Worm (Caenorhabditis elegans) whole organism, late embryonic: ENCODE results near the gene srh-70.

ENCODE experiments used
- C08G9.2 ChIP-seq: sonication (generic microtip); optimal IDR thresholded peaks from 2 replicates; lab custom pipeline; 2016; ENCODE audit warnings: mild to moderate bottlenecking, missing genetic modification characterization, moderate library complexity, missing compliant biosample characterization
- F13H6.1 ChIP-seq: sonication (generic microtip); optimal IDR thresholded peaks from 2 replicates; lab custom pipeline; 2016; ENCODE audit warnings: missing genetic modification characterization, missing compliant biosample characterization
- K09A11.1 ChIP-seq: sonication (generic microtip); optimal IDR thresholded peaks from 2 replicates; lab custom pipeline; 2017; ENCODE audit warnings: antibody characterized with exemption, mild to moderate bottlenecking, missing genetic modification characterization, missing compliant biosample characterization; ENCODE audit not compliant: insufficient read depth
- T23F11.4 ChIP-seq: fragments of 200-800 bp; sonication (Bioruptor generic); optimal IDR thresholded peaks from 2 replicates; lab custom pipeline; 2018; ENCODE audit warnings: mild to moderate bottlenecking, missing genetic modification characterization, missing compliant biosample characterization
- Y22D7AL.16 ChIP-seq: sonication (generic microtip); optimal IDR thresholded peaks from 2 replicates; lab custom pipeline; 2016; ENCODE audit warnings: missing genetic modification characterization, missing compliant biosample characterization
- ama-1 ChIP-seq: fragments of 150-350 bp; optimal IDR thresholded peaks from 2 replicates; lab custom pipeline; 2014
- ceh-14 ChIP-seq: sonication (generic microtip); optimal IDR thresholded peaks from 2 replicates; lab custom pipeline; 2016; ENCODE audit warnings: missing genotype, missing genetic modification characterization, missing compliant biosample characterization
- ceh-24 ChIP-seq: sonication (generic microtip); optimal IDR thresholded peaks from 2 replicates; lab custom pipeline; 2016; ENCODE audit warnings: mild to moderate bottlenecking, missing genetic modification characterization, missing compliant biosample characterization
- ceh-30 ChIP-seq: fragments of 150-350 bp; optimal IDR thresholded peaks from 2 replicates; lab custom pipeline; 2014; ENCODE audit warnings: missing biosample characterization, missing genetic modification characterization
- ceh-34 ChIP-seq: sonication (generic microtip); optimal IDR thresholded peaks from 2 replicates; lab custom pipeline; 2016; ENCODE audit warnings: mild to moderate bottlenecking, missing genetic modification characterization, missing compliant biosample characterization
- ceh-6 ChIP-seq: fragments of 200-800 bp; sonication (Bioruptor generic); optimal IDR thresholded peaks from 2 replicates; lab custom pipeline; 2018; ENCODE audit warnings: mild to moderate bottlenecking, missing genetic modification characterization, missing compliant biosample characterization
- che-1 ChIP-seq: sonication (generic microtip); optimal IDR thresholded peaks from 2 replicates; lab custom pipeline; 2016; ENCODE audit warnings: mild to moderate bottlenecking, missing genetic modification characterization, missing compliant biosample characterization
- ets-4 ChIP-seq: sonication (generic microtip); optimal IDR thresholded peaks from 2 replicates; lab custom pipeline; 2016; ENCODE audit warnings: missing genetic modification characterization, missing compliant biosample characterization
- eyg-1 ChIP-seq: sonication (generic microtip); optimal IDR thresholded peaks from 2 replicates; lab custom pipeline; 2016; ENCODE audit warnings: missing genotype, missing genetic modification characterization, missing compliant biosample characterization
- fax-1 ChIP-seq: sonication (generic microtip); optimal IDR thresholded peaks from 2 replicates; lab custom pipeline; 2016; ENCODE audit warnings: missing genotype, missing genetic modification characterization, missing compliant biosample characterization
- hlh-30 ChIP-seq: sonication (generic microtip); optimal IDR thresholded peaks from 2 replicates; lab custom pipeline; 2017; ENCODE audit warnings: antibody characterized with exemption, missing genetic modification characterization, missing compliant biosample characterization; ENCODE audit not compliant: insufficient read depth
- hlh-6 ChIP-seq: sonication (generic microtip); optimal IDR thresholded peaks from 2 replicates; lab custom pipeline; 2016; ENCODE audit warnings: missing genotype, missing genetic modification characterization, missing compliant biosample characterization
- hlh-8 ChIP-seq: sonication (generic microtip); optimal IDR thresholded peaks from 2 replicates; lab custom pipeline; 2016; ENCODE audit warnings: missing genotype, missing genetic modification characterization, missing compliant biosample characterization
- lin-11 ChIP-seq: fragments of 200-800 bp; sonication (Bioruptor generic); optimal IDR thresholded peaks from 2 replicates; lab custom pipeline; 2018; ENCODE audit warnings: mild to moderate bottlenecking, missing genetic modification characterization, missing compliant biosample characterization
- madf-2 ChIP-seq: sonication (generic microtip); optimal IDR thresholded peaks from 2 replicates; lab custom pipeline; 2017; ENCODE audit warnings: missing genetic modification characterization, missing compliant biosample characterization
- nfya-1 ChIP-seq: sonication (generic microtip); optimal IDR thresholded peaks from 2 replicates; lab custom pipeline; 2017; ENCODE audit warnings: missing genetic modification characterization, mild to moderate bottlenecking, missing compliant biosample characterization, antibody characterized with exemption, moderate library complexity
- npax-4 ChIP-seq: sonication (generic microtip); optimal IDR thresholded peaks from 2 replicates; lab custom pipeline; 2016; ENCODE audit warnings: missing genetic modification characterization, missing compliant biosample characterization
- pag-3 ChIP-seq: sonication (generic microtip); optimal IDR thresholded peaks from 2 replicates; lab custom pipeline; 2016; ENCODE audit warnings: missing compliant biosample characterization, missing genetic modification characterization, borderline replicate concordance
- pha-4 ChIP-seq: fragments of 150-350 bp; optimal IDR thresholded peaks from 2 replicates; lab custom pipeline; 2018; ENCODE audit warnings: missing biosample characterization, missing genetic modification reagents, missing genetic modification characterization
- ref-2 ChIP-seq: sonication (generic microtip); optimal IDR thresholded peaks from 2 replicates; lab custom pipeline; 2016; ENCODE audit warnings: missing genetic modification characterization, missing compliant biosample characterization
- rnt-1 ChIP-seq: sonication (generic microtip); optimal IDR thresholded peaks from 2 replicates; lab custom pipeline; 2016; ENCODE audit warnings: missing genetic modification characterization, missing compliant biosample characterization
- sdc-2 ChIP-seq: sonication (generic microtip); optimal IDR thresholded peaks from 2 replicates; lab custom pipeline; 2016; ENCODE audit warnings: missing genotype, missing genetic modification characterization, missing compliant biosample characterization
- sox-4 ChIP-seq: sonication (generic microtip); optimal IDR thresholded peaks from 2 replicates; lab custom pipeline; 2017; ENCODE audit warnings: mild to moderate bottlenecking, missing genetic modification characterization, inconsistent platforms, missing compliant biosample characterization
- syd-9 ChIP-seq: sonication (generic microtip); optimal IDR thresholded peaks from 2 replicates; lab custom pipeline; 2016; ENCODE audit warnings: mild to moderate bottlenecking, missing genetic modification characterization, moderate library complexity, missing compliant biosample characterization
- tbx-2 ChIP-seq: sonication (generic microtip); optimal IDR thresholded peaks from 2 replicates; lab custom pipeline; 2016; ENCODE audit warnings: missing genetic modification characterization, missing compliant biosample characterization
- tbx-7 ChIP-seq: sonication (generic microtip); optimal IDR thresholded peaks from 2 replicates; lab custom pipeline; 2016; ENCODE audit warnings: missing genotype, missing genetic modification characterization, missing compliant biosample characterization
- ttx-3 ChIP-seq: sonication (generic microtip); optimal IDR thresholded peaks from 2 replicates; lab custom pipeline; 2016; ENCODE audit warnings: missing genetic modification reagents, missing genetic modification characterization, missing compliant biosample characterization
- unc-42 ChIP-seq: sonication (generic microtip); optimal IDR thresholded peaks from 2 replicates; lab custom pipeline; 2016; ENCODE audit warnings: missing genotype, missing genetic modification characterization, missing compliant biosample characterization
- unc-55 ChIP-seq: sonication (generic microtip); optimal IDR thresholded peaks from 2 replicates; lab custom pipeline; 2017; ENCODE audit warnings: missing biosample characterization, missing genetic modification reagents, missing genetic modification characterization
- zip-5 ChIP-seq: sonication (generic microtip); optimal IDR thresholded peaks from 2 replicates; lab custom pipeline; 2016; ENCODE audit warnings: missing genetic modification characterization, missing compliant biosample characterization

srh-70 gene

DNA sequence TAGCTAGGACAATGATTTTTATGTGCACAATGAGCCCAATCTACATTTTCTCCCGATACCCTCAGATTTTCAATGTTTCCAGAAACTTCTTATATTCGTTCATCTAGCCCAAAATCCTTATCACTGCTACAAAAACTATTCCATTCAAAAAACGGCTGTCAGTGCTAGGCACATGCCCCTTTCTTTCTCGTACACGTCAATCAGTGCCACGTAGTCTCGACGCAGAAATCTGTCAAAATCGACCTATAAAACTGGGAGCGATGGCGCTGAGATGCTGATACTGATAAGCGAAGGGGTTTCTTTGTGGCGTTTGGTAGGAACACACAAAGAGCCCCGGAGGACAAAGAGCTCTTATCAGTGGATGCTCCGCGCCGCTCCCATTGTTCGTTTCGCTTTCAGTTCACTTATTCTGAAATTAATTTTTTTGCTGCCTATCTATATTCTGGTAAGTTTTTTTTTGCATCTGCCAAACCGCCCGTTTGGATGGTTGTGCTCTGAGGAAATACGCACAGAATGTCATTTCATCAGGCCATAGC, at the start of gene srh-70:
TSS of gene srh-70 (minus strand) at position 51 of the 536 bp plus-strand sequence.
- TF ChIP-seq zip-5 (tag; lab: Kevin White, UChicago), result no peak
- TF ChIP-seq lin-11 (tag; lab: Kevin White, UChicago), result no peak
- TF ChIP-seq pag-3 (tag; lab: Kevin White, UChicago), result no peak
- no peak for TF ChIP-seq ama-1 (lab: Kevin White, UChicago)

DNA sequence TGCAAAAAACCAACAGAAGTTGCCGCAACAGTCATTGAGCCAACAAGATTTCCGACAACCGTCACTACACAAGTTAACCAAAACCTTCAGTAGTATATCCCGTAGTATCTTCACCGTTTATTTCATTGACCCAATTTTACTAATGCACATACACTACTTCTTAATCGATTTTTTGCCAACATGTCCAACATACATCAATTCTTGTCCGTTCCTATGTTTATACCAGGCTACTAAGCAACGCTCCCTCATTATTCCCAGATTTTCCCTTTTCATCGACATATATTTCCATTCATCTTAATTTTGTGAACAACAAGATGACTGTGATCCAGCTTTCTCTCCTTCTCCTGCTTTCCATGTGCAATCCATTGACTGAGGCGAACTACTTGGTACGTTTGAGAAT, 47.2 kb upstream of the srh-70 start, which contains the start of gene F49C5.7:
TSS of gene F49C5.7 (plus strand) at position 301 of the 400 bp plus-strand sequence.
- TF ChIP-seq ceh-30 (tag; lab: Kevin White, UChicago), result no peak
- TF ChIP-seq madf-2 (tag; lab: Kevin White, UChicago), result no peak
- TF ChIP-seq, all 69 proteins: peak for 0

DNA sequence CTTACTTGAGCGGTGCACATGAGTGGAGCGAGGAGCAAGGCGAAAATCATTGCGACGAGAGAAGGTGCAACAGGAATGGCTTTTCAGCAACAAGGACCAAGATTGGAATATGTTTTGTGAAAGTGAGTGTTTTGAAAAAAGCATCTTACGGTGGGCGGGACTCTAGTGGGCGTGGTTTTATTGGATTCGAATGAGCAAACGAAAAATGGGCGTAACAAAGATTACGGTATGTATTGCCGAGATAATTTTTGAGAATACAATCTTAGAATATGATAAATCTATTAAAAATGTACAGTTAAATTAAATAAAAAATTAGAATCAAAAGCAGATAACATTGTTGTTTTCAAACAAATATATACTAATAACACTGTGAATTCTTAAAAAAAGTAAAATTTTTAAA, 41.6 kb upstream of the srh-70 start, which contains the start of gene F49C5.12:
TSS of gene F49C5.12 (minus strand) at position 101 of the 400 bp plus-strand sequence.
- TF ChIP-seq fax-1 (tag; lab: Kevin White, UChicago), result no peak
- no peak for TF ChIP-seq ceh-34 (tag; lab: Kevin White, UChicago)
- no peak for TF ChIP-seq hlh-30 (tag; lab: Kevin White, UChicago)
- no peak for TF ChIP-seq tbx-2 (tag; lab: Kevin White, UChicago)
- TF ChIP-seq rnt-1 (tag; lab: Kevin White, UChicago), result no peak
- TF ChIP-seq Y22D7AL.16, result no peak
- no peak for TF ChIP-seq unc-42
- no peak for TF ChIP-seq ref-2 (tag; lab: Kevin White, UChicago)
- TF ChIP-seq ceh-24 (tag; lab: Kevin White, UChicago), result no peak
- no peak for TF ChIP-seq ceh-30 (tag; lab: Kevin White, UChicago)
- TF ChIP-seq tbx-7 (tag; lab: Kevin White, UChicago), result no peak
- no peak for TF ChIP-seq ttx-3
- no peak for TF ChIP-seq C08G9.2 (tag; lab: Kevin White, UChicago)
- no peak for TF ChIP-seq T23F11.4 (GFP tag; lab: Kevin White, UChicago)
- TF ChIP-seq hlh-8 (tag; lab: Kevin White, UChicago), result no peak
- TF ChIP-seq pha-4 (tag; lab: Kevin White, UChicago), result no peak
- TF ChIP-seq hlh-6 (tag; lab: Kevin White, UChicago), result no peak
- TF ChIP-seq che-1 (tag; lab: Kevin White, UChicago), result no peak
- TF ChIP-seq nfya-1 (tag; lab: Kevin White, UChicago), result no peak
- TF ChIP-seq ets-4 (tag; lab: Kevin White, UChicago), result no peak
- TF ChIP-seq, all 69 proteins: peak for 0

DNA sequence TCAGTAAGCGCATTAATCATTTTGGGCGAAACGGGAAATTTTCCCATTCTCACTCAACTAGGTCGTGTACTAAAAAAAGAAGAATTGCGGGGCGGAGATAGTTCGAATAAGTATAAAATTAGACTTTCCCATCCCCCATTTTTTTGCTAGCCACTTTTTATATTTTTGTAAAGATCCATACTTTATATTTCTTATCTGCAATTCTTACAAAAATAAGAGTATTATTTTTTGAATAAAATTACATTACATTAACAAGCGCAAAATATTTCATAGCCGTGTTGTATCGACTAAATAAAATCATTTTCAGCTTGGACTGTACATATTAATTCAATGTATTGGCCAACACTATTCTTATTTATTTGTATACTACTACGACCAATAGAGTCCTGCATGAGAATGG, 36.9 kb upstream of the srh-70 start, which contains the start of gene F49C5.11:
TSS of gene F49C5.11 (plus strand) at position 301 of the 400 bp plus-strand sequence.
- no peak for TF ChIP-seq ceh-14 (tag; lab: Kevin White, UChicago)
- TF ChIP-seq sox-4 (tag; lab: Kevin White, UChicago), result no peak
- no peak for TF ChIP-seq Y22D7AL.16
- no peak for TF ChIP-seq syd-9
- no peak for TF ChIP-seq K09A11.1 (tag; lab: Kevin White, UChicago)
- no peak for TF ChIP-seq unc-55 (GFP tag; lab: Kevin White, UChicago)
- TF ChIP-seq eyg-1, result no peak

DNA sequence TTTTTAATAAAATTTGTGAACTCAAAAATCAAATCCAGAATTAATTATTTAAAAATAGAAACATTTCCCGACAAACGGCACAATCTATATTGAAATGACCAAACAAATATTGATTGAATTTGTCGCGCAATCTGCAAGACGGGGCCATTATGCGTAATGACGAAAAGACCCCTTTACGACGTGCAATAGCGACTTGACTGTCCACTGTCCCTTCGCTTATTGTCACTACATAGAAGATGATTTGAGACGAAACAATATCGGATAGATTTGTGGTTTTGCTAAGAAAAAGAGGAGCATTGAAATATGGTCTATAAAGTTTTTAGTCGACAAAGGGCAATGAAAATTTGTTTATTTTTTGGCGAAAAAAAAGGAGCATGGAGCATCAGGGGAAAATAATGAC, 32.3 kb upstream of the srh-70 start:
- TF ChIP-seq pag-3 (tag; lab: Kevin White, UChicago) (no peak), F13H6.1 (tag; lab: Kevin White, UChicago) (no peak), npax-4 (tag; lab: Kevin White, UChicago) (no peak), ceh-30 (tag; lab: Kevin White, UChicago) (no peak), ceh-34 (tag; lab: Kevin White, UChicago) (no peak), ceh-6 (GFP tag; lab: Kevin White, UChicago) (no peak), zip-5 (tag; lab: Kevin White, UChicago) (no peak), sdc-2 (peak; percentile 97)
